Fruit fly (Drosophila melanogaster) whole organism: ENCODE measurements around the gene CG45116.

ENCODE experiments used
- CG8478 ChIP-seq: fragments of >200 bp; optimal IDR thresholded peaks from 2 replicates; lab custom pipeline; 2018; ENCODE audit warnings: inconsistent platforms
- Dll ChIP-seq: fragments of >200 bp; optimal IDR thresholded peaks from 2 replicates; lab custom pipeline; 2017
- EcR ChIP-seq, 2 experiments: fragments of >200 bp; optimal IDR thresholded peaks; 2 replicates each; lab custom pipeline; 2017; ENCODE audit warnings: missing biosample characterization in 2 of 2, missing genetic modification characterization in 2 of 2, missing genetic modification reagents in 2 of 2
- pan ChIP-seq: fragments of >200 bp; optimal IDR thresholded peaks from 2 replicates; lab custom pipeline; 2017
- psq ChIP-seq: fragments of >200 bp; optimal IDR thresholded peaks from 2 replicates; lab custom pipeline; 2017
- usp ChIP-seq: fragments of >200 bp; optimal IDR thresholded peaks from 2 replicates; lab custom pipeline; 2017; ENCODE audit warnings: missing biosample characterization, missing genetic modification characterization, mixed read lengths

The CG45116 gene

dm6 chr3L:22737732-22738611 lies 38.7 kb downstream of the CG45116 start, which contains the start of gene CG11241:
Gene CG11241 (minus strand): TSS chr3L:22738420.
- TF ChIP-seq EcR (GFP tag; optimal IDR thresholded peaks at IDR 0.05; lab: Kevin White, UChicago): no peak
- no peak for TF ChIP-seq usp
- TF ChIP-seq CG8478 (lab: Kevin White, UChicago): no peak
- TF ChIP-seq pan (lab: Kevin White, UChicago): no peak

- TF ChIP-seq EcR (GFP tag; optimal IDR thresholded peaks at IDR 0.05; lab: Kevin White, UChicago): no peak
- no peak for TF ChIP-seq usp
Observed at dm6 chr3L:22741389-22742120, 42.3 kb downstream of the CG45116 start, which contains the start of gene CG7369. Gene CG7369 (plus strand): TSS chr3L:22741793.

- TF ChIP-seq usp: no peak
- TF ChIP-seq psq (lab: Kevin White, UChicago): no peak
- TF ChIP-seq CG8478 (lab: Kevin White, UChicago): no peak
- no peak for TF ChIP-seq EcR (GFP tag; optimal IDR thresholded peaks at IDR 0.05; lab: Kevin White, UChicago)
- TF ChIP-seq pan (lab: Kevin White, UChicago): no peak
- TF ChIP-seq Dll (lab: Kevin White, UChicago): no peak
Observed at dm6 chr3L:22742121-22742531, 42.9 kb downstream of the CG45116 start.

dm6 chr3L:22742945-22743582 lies 43.8 kb downstream of the CG45116 start:
- TF ChIP-seq usp: no peak
- no peak for TF ChIP-seq pan (lab: Kevin White, UChicago)
- TF ChIP-seq psq (lab: Kevin White, UChicago): no peak
- TF ChIP-seq EcR (GFP tag; optimal IDR thresholded peaks at IDR 0.05; lab: Kevin White, UChicago): no peak
- TF ChIP-seq Dll (lab: Kevin White, UChicago): no peak
- no peak for TF ChIP-seq CG8478 (lab: Kevin White, UChicago)

- TF ChIP-seq EcR (GFP tag; optimal IDR thresholded peaks at IDR 0.05; lab: Kevin White, UChicago) (no peak), Dll (lab: Kevin White, UChicago) (no peak), CG8478 (lab: Kevin White, UChicago) (no peak), psq (lab: Kevin White, UChicago) (no peak), pan (lab: Kevin White, UChicago) (no peak), usp (no peak)
Observed at dm6 chr3L:22749147-22749550, 49.9 kb downstream of the CG45116 start, which contains the start of gene SPoCk. Gene SPoCk (plus strand): TSS chr3L:22749444.
